Fruit fly (Drosophila melanogaster) whole organism, embryonic: ENCODE data around the gene wls.

ENCODE experiments used
- B-H1 ChIP-seq: fragments of 200-800 bp; sonication (Bioruptor generic); IDR thresholded peaks from 3 replicates; pipeline ENCODE4 v1.3.6; 2022; ENCODE audit warnings: missing biosample characterization, missing genetic modification characterization
- Bdp1 ChIP-seq: fragments of 200-800 bp; sonication (Bioruptor generic); optimal IDR thresholded peaks from 3 replicates; lab custom pipeline; 2016; ENCODE audit warnings: missing biosample characterization, missing genetic modification characterization
- Bgb ChIP-seq: fragments of 200-800 bp; sonication (Bioruptor generic); IDR thresholded peaks from 2 replicates; pipeline ENCODE4 v1.3.6; 2022; ENCODE audit warnings: missing biosample characterization, missing genetic modification characterization; ENCODE audit not compliant: partially characterized antibody
- CG10147 ChIP-seq: fragments of 200-800 bp; sonication (Bioruptor generic); optimal IDR thresholded peaks from 2 replicates; lab custom pipeline; 2019; ENCODE audit warnings: missing biosample characterization, mild to moderate bottlenecking, missing genetic modification characterization, moderate library complexity
- CG13123 ChIP-seq: fragments of 200-800 bp; sonication (Bioruptor generic); optimal IDR thresholded peaks from 2 replicates; lab custom pipeline; 2016; ENCODE audit warnings: missing biosample characterization, missing genetic modification characterization
- CG13287 ChIP-seq: fragments of 200-800 bp; sonication (Bioruptor generic); IDR thresholded peaks from 2 replicates; pipeline ENCODE4 v1.3.6; 2022; ENCODE audit warnings: missing biosample characterization, missing genetic modification characterization; ENCODE audit not compliant: partially characterized antibody
- CG13424 ChIP-seq: fragments of 200-800 bp; sonication (Bioruptor generic); optimal IDR thresholded peaks from 2 replicates; lab custom pipeline; 2019; ENCODE audit warnings: missing biosample characterization, mild to moderate bottlenecking, missing genetic modification characterization, moderate library complexity
- CG13775 ChIP-seq: fragments of 200-800 bp; sonication (Bioruptor generic); optimal IDR thresholded peaks from 3 replicates; lab custom pipeline; 2017; ENCODE audit warnings: missing biosample characterization, mild to moderate bottlenecking, missing genetic modification characterization
- CG16779 ChIP-seq: fragments of 200-800 bp; sonication (Bioruptor generic); IDR thresholded peaks from 2 replicates; pipeline ENCODE4 v1.3.6; 2022; ENCODE audit warnings: missing biosample characterization, missing genetic modification characterization
- CG16815 ChIP-seq: fragments of 200-800 bp; sonication (Bioruptor generic); optimal IDR thresholded peaks from 3 replicates; lab custom pipeline; 2017; ENCODE audit warnings: missing biosample characterization, mild to moderate bottlenecking, missing genetic modification characterization
- CG2199 ChIP-seq: fragments of 200-800 bp; sonication (Bioruptor generic); IDR thresholded peaks from 3 replicates; pipeline ENCODE4 v1.3.6; 2022; ENCODE audit warnings: missing biosample characterization, missing genetic modification characterization
- CG31224 ChIP-seq: fragments of 200-800 bp; sonication (Bioruptor generic); IDR thresholded peaks from 2 replicates; pipeline ENCODE4 v1.3.6; 2022; ENCODE audit warnings: missing biosample characterization, missing genetic modification characterization
- CG34224 ChIP-seq: fragments of 200-800 bp; sonication (Bioruptor generic); IDR thresholded peaks from 3 replicates; pipeline ENCODE4 v1.3.6; 2022; ENCODE audit warnings: missing biosample characterization, missing genetic modification characterization; ENCODE audit not compliant: partially characterized antibody
- CG4360 ChIP-seq: fragments of 200-800 bp; sonication (Bioruptor generic); IDR thresholded peaks from 2 replicates; pipeline ENCODE4 v1.3.6; 2022; ENCODE audit warnings: missing biosample characterization, missing genetic modification characterization
- CG4404 ChIP-seq: fragments of 200-800 bp; sonication (Bioruptor generic); IDR thresholded peaks from 2 replicates; pipeline ENCODE4 v1.3.6; 2022; ENCODE audit warnings: missing biosample characterization, missing genetic modification characterization
- CG7271 ChIP-seq: fragments of 200-800 bp; sonication (Bioruptor generic); optimal IDR thresholded peaks from 2 replicates; lab custom pipeline; 2018; ENCODE audit warnings: missing biosample characterization, mild to moderate bottlenecking, missing genetic modification characterization, moderate library complexity
- CG7357 ChIP-seq: fragments of 200-800 bp; sonication (Bioruptor generic); IDR thresholded peaks from 3 replicates; pipeline ENCODE4 v1.3.6; 2022; ENCODE audit warnings: missing biosample characterization, missing genetic modification characterization
- GATAe ChIP-seq: fragments of 200-800 bp; sonication (Bioruptor generic); conservative IDR thresholded peaks from 2 replicates; pipeline ENCODE4 v1.3.6; 2022; ENCODE audit warnings: missing biosample characterization, missing genetic modification characterization
- Gug ChIP-seq: fragments of 200-800 bp; sonication (Bioruptor generic); IDR thresholded peaks from 4 replicates; pipeline ENCODE4 v1.3.6; 2022; ENCODE audit warnings: missing biosample characterization, missing genetic modification characterization
- HHEX ChIP-seq: fragments of 200-800 bp; sonication (Bioruptor generic); optimal IDR thresholded peaks from 3 replicates; lab custom pipeline; 2017; ENCODE audit warnings: missing biosample characterization, mild to moderate bottlenecking, missing genetic modification characterization, missing genetic modification reagents
- HmgD ChIP-seq: fragments of 200-800 bp; sonication (Bioruptor generic); optimal IDR thresholded peaks from 3 replicates; lab custom pipeline; 2016; ENCODE audit warnings: missing biosample characterization, missing genetic modification characterization
- Hmx ChIP-seq: fragments of 200-800 bp; sonication (Bioruptor generic); optimal IDR thresholded peaks from 2 replicates; lab custom pipeline; 2016; ENCODE audit warnings: missing biosample characterization, missing genetic modification characterization
- MESR4 ChIP-seq: fragments of 200-800 bp; sonication (Bioruptor generic); optimal IDR thresholded peaks from 2 replicates; lab custom pipeline; 2018; ENCODE audit warnings: missing biosample characterization, mild to moderate bottlenecking, missing genetic modification characterization, moderate library complexity
- Med ChIP-seq: fragments of 200-800 bp; sonication (Bioruptor generic); peaks from one replicate; lab custom pipeline; 2016; ENCODE audit warnings: missing biosample characterization, missing genetic modification characterization, mild to moderate bottlenecking, inconsistent platforms, moderate library complexity
- NC2α ChIP-seq: fragments of 200-800 bp; sonication (Bioruptor generic); optimal IDR thresholded peaks from 2 replicates; lab custom pipeline; 2016; ENCODE audit warnings: missing biosample characterization, missing genetic modification characterization
- NfI ChIP-seq: fragments of 200-800 bp; sonication (Bioruptor generic); optimal IDR thresholded peaks from 3 replicates; lab custom pipeline; 2018; ENCODE audit warnings: missing biosample characterization, mild to moderate bottlenecking, missing genetic modification characterization, moderate library complexity
- Oli ChIP-seq: fragments of 200-800 bp; sonication (Bioruptor generic); optimal IDR thresholded peaks from 2 replicates; lab custom pipeline; 2018; ENCODE audit warnings: missing biosample characterization, mild to moderate bottlenecking, missing genetic modification characterization, moderate library complexity
- Sry-β ChIP-seq: fragments of 200-800 bp; sonication (Bioruptor generic); optimal IDR thresholded peaks from 2 replicates; lab custom pipeline; 2018; ENCODE audit warnings: missing biosample characterization, mild to moderate bottlenecking, missing genetic modification characterization, moderate library complexity
- cas ChIP-seq: fragments of 200-800 bp; sonication (Bioruptor generic); IDR thresholded peaks from 2 replicates; pipeline ENCODE4 v1.3.6; 2022; ENCODE audit warnings: missing biosample characterization, missing genetic modification characterization
- fd96Cb ChIP-seq: fragments of 200-800 bp; sonication (Bioruptor generic); optimal IDR thresholded peaks from 2 replicates; lab custom pipeline; 2018; ENCODE audit warnings: missing biosample characterization, mild to moderate bottlenecking, missing genetic modification characterization, moderate library complexity
- gcm ChIP-seq: fragments of 200-800 bp; sonication (Bioruptor generic); optimal IDR thresholded peaks from 2 replicates; lab custom pipeline; 2019; ENCODE audit warnings: missing biosample characterization, mild to moderate bottlenecking, missing genetic modification characterization, moderate library complexity
- gsb ChIP-seq: fragments of 200-800 bp; sonication (Bioruptor generic); IDR thresholded peaks from 2 replicates; pipeline ENCODE4 v1.3.6; 2022; ENCODE audit warnings: missing biosample characterization, missing genetic modification characterization
- hbn ChIP-seq: fragments of 200-800 bp; sonication (Bioruptor generic); IDR thresholded peaks from 2 replicates; pipeline ENCODE4 v1.3.6; 2022; ENCODE audit warnings: missing biosample characterization, missing genetic modification characterization; ENCODE audit not compliant: partially characterized antibody
- hth ChIP-seq: fragments of >200 bp; optimal IDR thresholded peaks from 2 replicates; lab custom pipeline; 2017; ENCODE audit warnings: inconsistent platforms
- lbe ChIP-seq: fragments of 200-800 bp; sonication (Bioruptor generic); optimal IDR thresholded peaks from 2 replicates; lab custom pipeline; 2016; ENCODE audit warnings: missing biosample characterization, mild to moderate bottlenecking, missing genetic modification characterization
- lola ChIP-seq, 3 experiments: fragments of >200 bp in 2 of 3; fragments of 200-800 bp in 1 of 3; sonication (Bioruptor generic) in 1 of 3; optimal IDR thresholded peaks; 2 replicates each; lab custom pipeline; 2017 to 2019; ENCODE audit warnings: missing biosample characterization in 3 of 3, missing genetic modification characterization in 3 of 3, mild to moderate bottlenecking in 1 of 3, moderate library complexity in 1 of 3
- lov ChIP-seq, 2 experiments: fragments of 200-800 bp in 1 of 2; fragments of >200 bp in 1 of 2; sonication (Bioruptor generic) in 1 of 2; IDR thresholded peaks in 1 of 2; optimal IDR thresholded peaks in 1 of 2; 2 replicates in 1 of 2; 3 replicates in 1 of 2; pipeline versions ENCODE4 v1.3.6 to Lab custom; 2017 to 2022; ENCODE audit warnings: missing biosample characterization in 1 of 2, missing genetic modification characterization in 1 of 2
- mam ChIP-seq: fragments of 200-800 bp; sonication (Bioruptor generic); optimal IDR thresholded peaks from 3 replicates; lab custom pipeline; 2016; ENCODE audit warnings: missing biosample characterization, missing genetic modification characterization
- nerfin-1 ChIP-seq: fragments of 200-800 bp; sonication (Bioruptor generic); optimal IDR thresholded peaks from 3 replicates; lab custom pipeline; 2019; ENCODE audit warnings: missing biosample characterization, mild to moderate bottlenecking, missing genetic modification characterization, moderate library complexity
- nmo ChIP-seq: fragments of 200-800 bp; sonication (Bioruptor generic); optimal IDR thresholded peaks from 2 replicates; lab custom pipeline; 2018; ENCODE audit warnings: missing biosample characterization, mild to moderate bottlenecking, missing genetic modification characterization, moderate library complexity
- pros ChIP-seq: fragments of 200-800 bp; sonication (Bioruptor generic); optimal IDR thresholded peaks from 3 replicates; lab custom pipeline; 2019; ENCODE audit warnings: missing biosample characterization, mild to moderate bottlenecking, missing genetic modification characterization, moderate library complexity
- run ChIP-seq: fragments of 200-800 bp; sonication (Bioruptor generic); optimal IDR thresholded peaks from 3 replicates; lab custom pipeline; 2018; ENCODE audit warnings: missing biosample characterization, mild to moderate bottlenecking, missing genetic modification characterization
- sens ChIP-seq: fragments of 200-800 bp; sonication (Bioruptor generic); peaks from one replicate; lab custom pipeline; 2016; ENCODE audit warnings: missing biosample characterization, missing genetic modification characterization
- ssp ChIP-seq: fragments of 200-800 bp; sonication (Bioruptor generic); IDR thresholded peaks from 2 replicates; pipeline ENCODE4 v1.3.6; 2022; ENCODE audit warnings: missing biosample characterization, missing genetic modification characterization
- ttk ChIP-seq: fragments of 200-800 bp; sonication (Bioruptor generic); IDR thresholded peaks from 2 replicates; pipeline ENCODE4 v2.1.2; 2022; ENCODE audit warnings: missing biosample characterization, missing genetic modification characterization
- twi ChIP-seq: fragments of 200-800 bp; optimal IDR thresholded peaks from 2 replicates; lab custom pipeline; 2019; ENCODE audit warnings: missing biosample characterization, mild to moderate bottlenecking, missing genetic modification characterization, moderate library complexity
- vfl ChIP-seq: fragments of 200-800 bp; sonication (Bioruptor generic); optimal IDR thresholded peaks from 2 replicates; lab custom pipeline; 2016; ENCODE audit warnings: missing biosample characterization, missing genetic modification characterization

Gene wls

DNA sequence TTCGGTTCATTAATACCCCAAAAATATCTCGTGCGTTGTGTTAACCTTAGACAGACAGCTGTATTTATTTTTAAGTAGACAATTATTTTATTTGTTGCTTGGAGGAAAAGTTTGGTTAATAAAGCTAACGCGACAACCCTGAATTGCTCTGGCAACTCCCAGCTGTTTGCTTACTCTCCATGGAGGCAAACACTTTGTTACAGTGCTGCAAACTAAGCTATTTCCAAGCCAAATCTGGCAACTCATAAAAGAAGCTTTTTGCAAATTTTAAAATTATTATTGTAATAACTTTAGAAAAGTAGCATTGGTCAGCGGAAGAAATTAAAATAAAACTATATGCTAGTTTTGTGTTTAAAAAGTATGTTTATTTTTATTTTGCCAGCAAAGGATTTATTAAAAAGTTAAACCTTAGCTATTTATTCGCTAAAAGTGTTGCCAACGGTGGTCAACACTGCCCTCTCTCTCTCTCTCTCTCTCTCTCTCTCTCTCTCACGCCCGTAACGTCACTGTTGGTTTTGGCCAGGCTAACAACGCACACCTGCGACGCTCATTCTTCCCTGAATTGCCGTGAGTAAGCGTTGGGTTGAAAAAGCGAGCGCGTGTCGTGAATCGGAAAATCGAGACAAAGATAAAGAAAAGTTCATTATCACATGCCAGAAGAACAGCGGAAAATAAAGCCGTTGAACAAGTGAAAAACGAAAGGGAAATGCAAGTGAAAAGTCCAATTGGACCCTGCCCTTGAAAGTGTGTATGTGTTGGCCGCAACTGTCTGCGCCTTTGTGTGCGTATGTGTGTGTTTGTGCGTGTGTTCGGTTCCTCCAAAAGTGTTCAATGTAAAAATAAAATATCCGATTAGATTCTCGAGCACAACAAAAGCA lies 46.1 kb upstream of the wls start (continued):
- TF ChIP-seq CG10147 (GFP tag; lab: Kevin White, UChicago), result peak; percentile 87
- peak; percentile 98 for TF ChIP-seq sens
- TF ChIP-seq CG4404 (GFP tag; lab: Robert Waterston, UW), result peak; percentile 82
- peak; percentile 23 for TF ChIP-seq twi (tag; lab: Kevin White, UChicago)
- TF ChIP-seq mam (GFP tag; lab: Kevin White, UChicago), result peak; percentile 87
- no peak for TF ChIP-seq Bgb
- TF ChIP-seq nerfin-1 (tag; lab: Kevin White, UChicago), result peak; percentile 2
- peak; percentile 77 for TF ChIP-seq CG13424 (tag; lab: Kevin White, UChicago)
- no peak for TF ChIP-seq pros (GFP tag; lab: Kevin White, UChicago)
- TF ChIP-seq nmo (GFP tag; lab: Kevin White, UChicago), result peak; percentile 58
- peak; percentile 82 for TF ChIP-seq gcm (GFP tag; lab: Kevin White, UChicago)
- 0 out of 2 replicates have a peak, but pooled peaks have one; percentile 77 for TF ChIP-seq GATAe (GFP tag; lab: Robert Waterston, UW)
- peak; percentile 63 for TF ChIP-seq Hmx
- peak; percentile 92 for TF ChIP-seq ttk (GFP tag; lab: Robert Waterston, UW)
- TF ChIP-seq ssp, result peak; percentile 78
- peak; percentile 91 for TF ChIP-seq cas (GFP tag; lab: Robert Waterston, UW)
- peak; percentile 84 for TF ChIP-seq CG13123
- peak; percentile 74 for TF ChIP-seq CG16815 (GFP tag; lab: Kevin White, UChicago)
- no peak for TF ChIP-seq lov (optimal IDR thresholded peaks at IDR 0.05; lab: Kevin White, UChicago)
- peak; percentile 87 for TF ChIP-seq lov (GFP tag; IDR thresholded peaks at IDR 0.05; lab: Robert Waterston, UW)
- TF ChIP-seq vfl (GFP tag; lab: Kevin White, UChicago), result peak; percentile 91
- peak; percentile 88 for TF ChIP-seq CG31224 (GFP tag; lab: Robert Waterston, UW)
- TF ChIP-seq B-H1, result peak; percentile 89
- no peak for TF ChIP-seq CG34224
- peak; percentile 68 for TF ChIP-seq CG4360
- TF ChIP-seq fd96Cb, result peak; percentile 79
- peak; percentile 87 for TF ChIP-seq gsb (GFP tag; lab: Robert Waterston, UW)
- peak; percentile 57 for TF ChIP-seq CG7271
- TF ChIP-seq Oli (tag; lab: Kevin White, UChicago), result peak; percentile 79
- TF ChIP-seq hth, result no peak
- peak; percentile 84 for TF ChIP-seq CG7357 (GFP tag; lab: Robert Waterston, UW)
- TF ChIP-seq NfI (GFP tag; lab: Kevin White, UChicago), result peak; percentile 85
- peak; percentile 10; the same call in 1 of the 3 replicates for TF ChIP-seq CG2199 (GFP tag; lab: Robert Waterston, UW)
- peak; percentile 52 for TF ChIP-seq run
- TF ChIP-seq CG13287 (GFP tag; lab: Robert Waterston, UW), result peak; percentile 36; the same call in 1 of the 2 replicates
- peak; percentile 69 for TF ChIP-seq Bdp1 (GFP tag; lab: Kevin White, UChicago)
- peak; percentile 92 for TF ChIP-seq CG16779
- peak; percentile 97 for TF ChIP-seq Sry-β (GFP tag; lab: Kevin White, UChicago)
- peak; percentile 16 for TF ChIP-seq HmgD
- peak; percentile 88 for TF ChIP-seq Gug
- TF ChIP-seq HHEX (GFP tag; lab: Kevin White, UChicago), result peak; percentile 93
- 0 out of 2 replicates have a peak, but pooled peaks have one; percentile 7 for TF ChIP-seq hbn
- peak; percentile 91 for TF ChIP-seq lbe
- TF ChIP-seq Med (GFP tag; lab: Kevin White, UChicago), result peak; percentile 99
- TF ChIP-seq MESR4 (GFP tag; lab: Kevin White, UChicago), result peak; percentile 35
- TF ChIP-seq lola (GFP tag; optimal IDR thresholded peaks at IDR 0.05; lab: Kevin White, UChicago), result peak in 1 of 3 experiments; percentile 63
- TF ChIP-seq NC2α, result peak; percentile 82
- peak; percentile 83 for TF ChIP-seq CG13775 (GFP tag; lab: Kevin White, UChicago)
